Fruit fly (Drosophila melanogaster): ENCODE results near the gene CG14238.
A peak's percentile ranks its signal among the peaks of the same experiment; 100 is the strongest.

CG14238 gene

DNA sequence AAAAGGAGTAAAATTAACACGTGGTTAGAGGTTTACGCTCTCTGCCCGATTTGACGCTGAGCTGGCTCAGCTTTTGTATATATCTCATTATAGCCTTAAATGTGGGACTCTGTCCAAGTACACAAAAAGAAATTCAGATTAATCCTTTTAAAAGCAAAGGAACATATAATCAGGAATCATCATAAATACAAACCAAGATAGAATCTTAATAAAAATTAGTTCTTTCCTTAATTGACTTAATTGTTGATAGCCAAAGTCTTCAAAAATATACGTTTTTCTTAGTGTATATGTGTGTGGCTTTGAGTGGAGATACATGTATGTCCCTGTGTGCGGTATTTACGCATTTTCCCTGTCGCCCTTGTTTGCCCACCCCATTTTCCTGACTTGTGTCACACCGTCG lies 36.2 kb downstream of the CG14238 start (continued):
- TF ChIP-seq CG18764 (GFP tag; optimal IDR thresholded peaks at IDR 0.05) (no peak), CG3407 (GFP tag; optimal IDR thresholded peaks at IDR 0.05) (no peak), Kr (GFP tag; optimal IDR thresholded peaks at IDR 0.05) (no peak), Gsc (GFP tag; IDR thresholded peaks at IDR 0.05) (no peak), gce (GFP tag; IDR thresholded peaks at IDR 0.05) (no peak), CG3995 (GFP tag; optimal IDR thresholded peaks at IDR 0.05) (no peak), MBD-R2 (GFP tag; IDR thresholded peaks at IDR 0.05) (no peak; the same call in 1 of the 2 replicates), Hr3 (GFP tag; optimal IDR thresholded peaks at IDR 0.05) (peak; percentile 2), amos (GFP tag; IDR thresholded peaks at IDR 0.05; ENCODE audit: partially characterized antibody) (no peak), unc-4 (GFP tag; IDR thresholded peaks at IDR 0.05; ENCODE audit: partially characterized antibody) (no peak), Dll (GFP tag; IDR thresholded peaks at IDR 0.05; ENCODE audit: partially characterized antibody) (no peak), CG11085 (GFP tag; IDR thresholded peaks at IDR 0.05) (no peak), Nf-YB (GFP tag; optimal IDR thresholded peaks at IDR 0.05) (no peak), fd3F (GFP tag; optimal IDR thresholded peaks at IDR 0.05) (peak; percentile 38), CG30020 (tag; optimal IDR thresholded peaks at IDR 0.05) (no peak), CG9215 (GFP tag; IDR thresholded peaks at IDR 0.05) (peak; percentile 40; the same call in 1 of the 2 replicates), Vsx1 (GFP tag; optimal IDR thresholded peaks at IDR 0.05) (no peak), CG15073 (GFP tag; optimal IDR thresholded peaks at IDR 0.05) (no peak), B-H2 (GFP tag; optimal IDR thresholded peaks at IDR 0.05) (no peak), oc (tag; optimal IDR thresholded peaks at IDR 0.05) (no peak), CG17612 (GFP tag; IDR thresholded peaks at IDR 0.05) (no peak), CG12155 (GFP tag; optimal IDR thresholded peaks at IDR 0.05) (no peak), Dip2 (GFP tag; IDR thresholded peaks at IDR 0.05) (no peak), CG34376 (GFP tag; optimal IDR thresholded peaks at IDR 0.05) (peak; percentile 18), Opbp (GFP tag; IDR thresholded peaks at IDR 0.05; ENCODE audit: partially characterized antibody) (no peak), CG12299 (tag; optimal IDR thresholded peaks at IDR 0.05) (peak; percentile 9), Fer2 (tag; optimal IDR thresholded peaks at IDR 0.05) (peak; percentile 4), CG1647 (GFP tag; optimal IDR thresholded peaks at IDR 0.05) (no peak), pzg (GFP tag; optimal IDR thresholded peaks at IDR 0.05) (no peak), stc (GFP tag; IDR thresholded peaks at IDR 0.05) (no peak), ranshi (GFP tag; IDR thresholded peaks at IDR 0.05) (peak; percentile 18; the same call in 1 of the 2 replicates), CG10565 (GFP tag; optimal IDR thresholded peaks at IDR 0.05) (no peak), ems (GFP tag; optimal IDR thresholded peaks at IDR 0.05) (no peak), row (GFP tag; IDR thresholded peaks at IDR 0.05) (peak; percentile 66; the same call in 2 of the 3 replicates), abd-A (tag; optimal IDR thresholded peaks at IDR 0.05) (no peak), zf30C (GFP tag; optimal IDR thresholded peaks at IDR 0.05) (no peak), CG10366 (GFP tag; IDR thresholded peaks at IDR 0.05) (no peak; the same call in 1 of the 2 replicates), bsh (GFP tag; optimal IDR thresholded peaks at IDR 0.05) (no peak), grn (GFP tag; optimal IDR thresholded peaks at IDR 0.05) (no peak), run (tag; optimal IDR thresholded peaks at IDR 0.05) (no peak), gfzf (GFP tag; optimal IDR thresholded peaks at IDR 0.05) (no peak), CG10267 (tag; optimal IDR thresholded peaks at IDR 0.05) (no peak), CG17802 (tag; optimal IDR thresholded peaks at IDR 0.05) (no peak), fd102C (GFP tag; optimal IDR thresholded peaks at IDR 0.05) (no peak), Rx (GFP tag; IDR thresholded peaks at IDR 0.05) (no peak), Dfd (GFP tag; optimal IDR thresholded peaks at IDR 0.05) (no peak), Lhr (GFP tag; optimal IDR thresholded peaks at IDR 0.05) (no peak), wdn (GFP tag; IDR thresholded peaks at IDR 0.05) (no peak), CG17328 (GFP tag; IDR thresholded peaks at IDR 0.05) (no peak), Elba2 (GFP tag; optimal IDR thresholded peaks at IDR 0.05) (no peak), CG15601 (tag; optimal IDR thresholded peaks at IDR 0.05) (no peak)

Data from whole organism, embryonic.